Fruit fly (Drosophila melanogaster) whole organism, embryonic: ENCODE data around the gene CG13449.

ENCODE experiments used
- CG10274 ChIP-seq: fragments of 200-800 bp; sonication (Bioruptor generic); optimal IDR thresholded peaks from 3 replicates; lab custom pipeline; 2017; ENCODE audit warnings: missing biosample characterization, mild to moderate bottlenecking, missing genetic modification characterization
- CG10565 ChIP-seq: fragments of 200-800 bp; sonication (Bioruptor generic); optimal IDR thresholded peaks from 3 replicates; lab custom pipeline; 2016; ENCODE audit warnings: missing biosample characterization, mild to moderate bottlenecking, missing genetic modification characterization
- CG11247 ChIP-seq: fragments of 200-800 bp; sonication (Bioruptor generic); IDR thresholded peaks from 2 replicates; pipeline ENCODE4 v1.3.6; 2022; ENCODE audit warnings: missing biosample characterization, missing genetic modification characterization
- CG11456 ChIP-seq: fragments of 200-800 bp; sonication (Bioruptor generic); IDR thresholded peaks from 3 replicates; pipeline ENCODE4 v1.3.6; 2022; ENCODE audit warnings: missing biosample characterization, missing genetic modification characterization
- CG11560 ChIP-seq: fragments of 200-800 bp; sonication (Bioruptor generic); IDR thresholded peaks from 3 replicates; pipeline ENCODE4 v1.3.6; 2022; ENCODE audit warnings: missing biosample characterization, missing genetic modification characterization
- CG11696 ChIP-seq: fragments of 200-800 bp; sonication (Bioruptor generic); IDR thresholded peaks from 2 replicates; pipeline ENCODE4 v1.3.6; 2022; ENCODE audit warnings: missing biosample characterization, missing genetic modification characterization
- CG13123 ChIP-seq: fragments of 200-800 bp; sonication (Bioruptor generic); optimal IDR thresholded peaks from 2 replicates; lab custom pipeline; 2016; ENCODE audit warnings: missing biosample characterization, missing genetic modification characterization
- CG14014 ChIP-seq: fragments of 200-800 bp; sonication (Bioruptor generic); IDR thresholded peaks from 2 replicates; pipeline ENCODE4 v1.3.6; 2022; ENCODE audit warnings: missing biosample characterization, missing genetic modification characterization
- CG14441 ChIP-seq: fragments of 200-800 bp; sonication (Bioruptor generic); IDR thresholded peaks from 2 replicates; pipeline ENCODE4 v1.3.6; 2022; ENCODE audit warnings: missing biosample characterization, missing genetic modification characterization
- CG15479 ChIP-seq: fragments of 200-800 bp; sonication (Bioruptor generic); optimal IDR thresholded peaks from 3 replicates; lab custom pipeline; 2019; ENCODE audit warnings: missing biosample characterization, mild to moderate bottlenecking, missing genetic modification characterization, moderate library complexity
- CG15696 ChIP-seq: fragments of 200-800 bp; sonication (Bioruptor generic); optimal IDR thresholded peaks from 2 replicates; lab custom pipeline; 2019; ENCODE audit warnings: missing biosample characterization, mild to moderate bottlenecking, missing genetic modification characterization, moderate library complexity
- CG2120 ChIP-seq: fragments of 200-800 bp; sonication (Bioruptor generic); optimal IDR thresholded peaks from 3 replicates; lab custom pipeline; 2016; ENCODE audit warnings: missing biosample characterization, missing genetic modification characterization
- CG31441 ChIP-seq: fragments of 200-800 bp; sonication (Bioruptor generic); IDR thresholded peaks from 2 replicates; pipeline ENCODE4 v1.3.6; 2022; ENCODE audit warnings: missing biosample characterization, missing genetic modification characterization
- CG43689 ChIP-seq: fragments of 200-800 bp; sonication (Bioruptor generic); IDR thresholded peaks from 2 replicates; pipeline ENCODE4 v1.3.6; 2022; ENCODE audit warnings: missing biosample characterization, missing genetic modification characterization
- CG4730 ChIP-seq: fragments of 200-800 bp; sonication (Bioruptor generic); IDR thresholded peaks from 2 replicates; pipeline ENCODE4 v1.3.6; 2022; ENCODE audit warnings: missing biosample characterization, missing genetic modification characterization
- CG5245 ChIP-seq: fragments of 200-800 bp; sonication (Bioruptor generic); optimal IDR thresholded peaks from 3 replicates; lab custom pipeline; 2016; ENCODE audit warnings: missing biosample characterization, missing genetic modification characterization
- CG7786 ChIP-seq: fragments of 200-800 bp; sonication (Bioruptor generic); optimal IDR thresholded peaks from 2 replicates; lab custom pipeline; 2016; ENCODE audit warnings: missing biosample characterization, missing genetic modification characterization
- CrebB ChIP-seq: fragments of 200-800 bp; sonication (Bioruptor generic); optimal IDR thresholded peaks from 3 replicates; lab custom pipeline; 2018; ENCODE audit warnings: missing biosample characterization, mild to moderate bottlenecking, missing genetic modification characterization
- D ChIP-seq, 2 experiments: fragments of 200-800 bp in 1 of 2; fragments of >200 bp in 1 of 2; sonication (Bioruptor generic) in 1 of 2; optimal IDR thresholded peaks; 2 replicates in 1 of 2; 3 replicates in 1 of 2; lab custom pipeline; 2017; ENCODE audit warnings: mild to moderate bottlenecking in 1 of 2, missing biosample characterization in 1 of 2, missing genetic modification characterization in 1 of 2, missing genetic modification reagents in 1 of 2
- Dad ChIP-seq: fragments of 200-800 bp; sonication (Bioruptor generic); optimal IDR thresholded peaks from 3 replicates; lab custom pipeline; 2016; ENCODE audit warnings: missing biosample characterization, missing genetic modification characterization
- Kr ChIP-seq: fragments of 200-800 bp; sonication (Bioruptor generic); optimal IDR thresholded peaks from 2 replicates; lab custom pipeline; 2017; ENCODE audit warnings: missing biosample characterization, mild to moderate bottlenecking, missing genetic modification characterization
- Lim3 ChIP-seq: fragments of 200-800 bp; sonication (Bioruptor generic); IDR thresholded peaks from 2 replicates; pipeline ENCODE4 v1.3.6; 2022; ENCODE audit warnings: missing biosample characterization, missing genetic modification characterization
- Med ChIP-seq: fragments of 200-800 bp; sonication (Bioruptor generic); peaks from one replicate; lab custom pipeline; 2016; ENCODE audit warnings: missing biosample characterization, missing genetic modification characterization, mild to moderate bottlenecking, inconsistent platforms, moderate library complexity
- Mrtf ChIP-seq: fragments of 200-800 bp; sonication (Bioruptor generic); IDR thresholded peaks from 3 replicates; pipeline ENCODE4 v1.3.6; 2022; ENCODE audit warnings: missing biosample characterization, missing genetic modification characterization
- Spps ChIP-seq: fragments of 200-800 bp; sonication (Bioruptor generic); optimal IDR thresholded peaks from 2 replicates; lab custom pipeline; 2018; ENCODE audit warnings: missing biosample characterization, mild to moderate bottlenecking, missing genetic modification characterization
- Ssrp ChIP-seq: fragments of 200-800 bp; sonication (Bioruptor generic); optimal IDR thresholded peaks from 2 replicates; lab custom pipeline; 2018; ENCODE audit warnings: missing biosample characterization, mild to moderate bottlenecking, missing genetic modification characterization, moderate library complexity
- ac ChIP-seq: fragments of 200-800 bp; sonication (Bioruptor generic); optimal IDR thresholded peaks from 3 replicates; lab custom pipeline; 2017; ENCODE audit warnings: missing biosample characterization, mild to moderate bottlenecking, missing genetic modification characterization
- ap ChIP-seq: fragments of 200-800 bp; sonication (Bioruptor generic); IDR thresholded peaks from 2 replicates; pipeline ENCODE4 v1.3.6; 2022; ENCODE audit warnings: missing biosample characterization, missing genetic modification characterization
- bbx ChIP-seq: fragments of 200-800 bp; sonication (Bioruptor generic); IDR thresholded peaks from 2 replicates; pipeline ENCODE4 v1.3.6; 2022; ENCODE audit warnings: missing biosample characterization, missing genetic modification characterization; ENCODE audit not compliant: partially characterized antibody
- dm ChIP-seq: fragments of 200-800 bp; sonication (Bioruptor generic); optimal IDR thresholded peaks from 3 replicates; lab custom pipeline; 2016; ENCODE audit warnings: missing biosample characterization, missing genetic modification characterization
- dmrt11E ChIP-seq: fragments of 200-800 bp; sonication (Bioruptor generic); optimal IDR thresholded peaks from 3 replicates; lab custom pipeline; 2018; ENCODE audit warnings: missing biosample characterization, mild to moderate bottlenecking, missing genetic modification characterization, moderate library complexity
- emc ChIP-seq: fragments of 200-800 bp; sonication (Bioruptor generic); optimal IDR thresholded peaks from 2 replicates; lab custom pipeline; 2016; ENCODE audit warnings: missing biosample characterization, missing genetic modification characterization
- en ChIP-seq: fragments of 200-800 bp; sonication (Bioruptor generic); optimal IDR thresholded peaks from 2 replicates; lab custom pipeline; 2016; ENCODE audit warnings: missing biosample characterization, missing genetic modification characterization
- gce ChIP-seq: fragments of 200-800 bp; sonication (Bioruptor generic); IDR thresholded peaks from 3 replicates; pipeline ENCODE4 v1.3.6; 2022; ENCODE audit warnings: missing biosample characterization, missing genetic modification characterization
- gcm2 ChIP-seq: fragments of 200-800 bp; sonication (Bioruptor generic); optimal IDR thresholded peaks from 2 replicates; lab custom pipeline; 2016; ENCODE audit warnings: missing biosample characterization, missing genetic modification characterization
- grau ChIP-seq: fragments of 200-800 bp; optimal IDR thresholded peaks from 3 replicates; lab custom pipeline; 2019; ENCODE audit warnings: missing biosample characterization, mild to moderate bottlenecking, missing genetic modification characterization, moderate library complexity
- h ChIP-seq: fragments of >200 bp; optimal IDR thresholded peaks from 2 replicates; lab custom pipeline; 2017
- ind ChIP-seq: fragments of 200-800 bp; sonication (Bioruptor generic); optimal IDR thresholded peaks from 3 replicates; lab custom pipeline; 2016; ENCODE audit warnings: missing biosample characterization, missing genetic modification characterization
- insv ChIP-seq, 2 experiments: fragments of 200-800 bp; sonication (Bioruptor generic); optimal IDR thresholded peaks; 3 replicates each; lab custom pipeline; 2016 to 2018; ENCODE audit warnings: missing biosample characterization in 2 of 2, missing genetic modification characterization in 2 of 2
- jigr1 ChIP-seq: fragments of 200-800 bp; sonication (Bioruptor generic); IDR thresholded peaks from 3 replicates; pipeline ENCODE4 v1.3.6; 2022; ENCODE audit warnings: missing biosample characterization, missing genetic modification characterization
- lab ChIP-seq: fragments of 200-800 bp; sonication (Bioruptor generic); optimal IDR thresholded peaks from 3 replicates; lab custom pipeline; 2017; ENCODE audit warnings: missing biosample characterization, missing genetic modification characterization, mild to moderate bottlenecking, moderate library complexity, missing genetic modification reagents
- pb ChIP-seq: fragments of 200-800 bp; sonication (Bioruptor generic); optimal IDR thresholded peaks from 3 replicates; lab custom pipeline; 2016; ENCODE audit warnings: missing biosample characterization, missing genetic modification characterization
- peb ChIP-seq: fragments of 200-800 bp; sonication (Bioruptor generic); IDR thresholded peaks from 2 replicates; pipeline ENCODE4 v1.3.6; 2022; ENCODE audit warnings: missing biosample characterization, missing genetic modification characterization
- psq ChIP-seq: fragments of 200-800 bp; sonication (Bioruptor generic); optimal IDR thresholded peaks from 2 replicates; lab custom pipeline; 2017; ENCODE audit warnings: missing biosample characterization, missing genetic modification characterization
- row ChIP-seq: fragments of 200-800 bp; sonication (Bioruptor generic); IDR thresholded peaks from 3 replicates; pipeline ENCODE4 v1.3.6; 2022; ENCODE audit warnings: missing biosample characterization, missing genetic modification characterization
- shn ChIP-seq: fragments of 200-800 bp; sonication (Bioruptor generic); optimal IDR thresholded peaks from 3 replicates; lab custom pipeline; 2016; ENCODE audit warnings: missing biosample characterization, missing genetic modification characterization
- tgo ChIP-seq: fragments of 200-800 bp; sonication (Bioruptor generic); IDR thresholded peaks from 3 replicates; pipeline ENCODE4 v1.3.6; 2022; ENCODE audit warnings: missing biosample characterization, missing genetic modification characterization
- tio ChIP-seq: fragments of 200-800 bp; sonication (Bioruptor generic); optimal IDR thresholded peaks from 2 replicates; lab custom pipeline; 2017; ENCODE audit warnings: missing biosample characterization, missing genetic modification characterization, inconsistent platforms
- toy ChIP-seq: fragments of 200-800 bp; sonication (Bioruptor generic); IDR thresholded peaks from 2 replicates; pipeline ENCODE4 v1.3.6; 2022; ENCODE audit warnings: missing biosample characterization, missing genetic modification characterization
- tup ChIP-seq: fragments of 200-800 bp; sonication (Bioruptor generic); optimal IDR thresholded peaks from 2 replicates; lab custom pipeline; 2016; ENCODE audit warnings: missing biosample characterization, mild to moderate bottlenecking, missing genetic modification characterization, moderate library complexity
- tx ChIP-seq: fragments of 200-800 bp; sonication (Bioruptor generic); optimal IDR thresholded peaks from 2 replicates; lab custom pipeline; 2016; ENCODE audit warnings: missing biosample characterization, missing genetic modification characterization
- unpg ChIP-seq: fragments of 200-800 bp; sonication (Bioruptor generic); optimal IDR thresholded peaks from 3 replicates; lab custom pipeline; 2018; ENCODE audit warnings: missing biosample characterization, mild to moderate bottlenecking, missing genetic modification characterization, moderate library complexity

Gene CG13449

dm6 chr3L:15566484-15566955, 46.1 kb downstream of the CG13449 start (continued):
- TF ChIP-seq CG4730 (GFP tag; lab: Robert Waterston, UW) (no peak), dmrt11E (peak; percentile 4), CrebB (peak; percentile 90), CG11696 (peak; percentile 52; the same call in 1 of the 2 replicates), CG13123 (GFP tag; lab: Kevin White, UChicago) (peak; percentile 10), CG14441 (peak; percentile 60; the same call in 1 of the 2 replicates), CG31441 (GFP tag; lab: Robert Waterston, UW) (no peak), Mrtf (GFP tag; lab: Robert Waterston, UW) (peak; percentile 43; the same call in 1 of the 3 replicates), tio (no peak), h (lab: Kevin White, UChicago) (no peak), pb (peak; percentile 13), CG11247 (GFP tag; lab: Robert Waterston, UW) (peak; percentile 53), jigr1 (no peak), en (GFP tag; lab: Kevin White, UChicago) (peak; percentile 46), ac (GFP tag; lab: Kevin White, UChicago) (peak; percentile 55), peb (GFP tag; lab: Robert Waterston, UW) (no peak; the same call in 1 of the 2 replicates), CG10565 (GFP tag; lab: Kevin White, UChicago) (no peak), CG11560 (tag; lab: Robert Waterston, UW) (no peak), CG5245 (GFP tag; lab: Kevin White, UChicago) (no peak), tgo (GFP tag; lab: Robert Waterston, UW) (peak; percentile 30; the same call in 1 of the 3 replicates), bbx (GFP tag; lab: Robert Waterston, UW) (no peak), dm (GFP tag; lab: Kevin White, UChicago) (no peak), row (GFP tag; lab: Robert Waterston, UW) (no peak), insv (GFP tag; optimal IDR thresholded peaks at IDR 0.05; lab: Kevin White, UChicago) (peak in 1 of 2 experiments; percentile 53), Kr (peak; percentile 47), gcm2 (GFP tag; lab: Kevin White, UChicago) (no peak), unpg (GFP tag; lab: Kevin White, UChicago) (peak; percentile 64), grau (peak; percentile 48), emc (GFP tag; lab: Kevin White, UChicago) (no peak), CG10274 (GFP tag; lab: Kevin White, UChicago) (peak; percentile 45), gce (GFP tag; lab: Robert Waterston, UW) (no peak), Lim3 (no peak), tup (no peak), Med (GFP tag; lab: Kevin White, UChicago) (peak; percentile 96), CG2120 (GFP tag; lab: Kevin White, UChicago) (peak; percentile 51), lab (peak; percentile 89), Ssrp (tag; lab: Kevin White, UChicago) (no peak), CG11456 (GFP tag; lab: Robert Waterston, UW) (0 out of 3 replicates have a peak, but pooled peaks have one; percentile 67), shn (GFP tag; lab: Kevin White, UChicago) (no peak), tx (GFP tag; lab: Kevin White, UChicago) (no peak), CG15696 (peak; percentile 61), Spps (tag; lab: Kevin White, UChicago) (no peak), CG14014 (GFP tag; lab: Robert Waterston, UW) (peak; percentile 75; the same call in 1 of the 2 replicates), psq (GFP tag; lab: Kevin White, UChicago) (peak; percentile 37), toy (no peak), CG43689 (GFP tag; lab: Robert Waterston, UW) (no peak; the same call in 1 of the 2 replicates), Dad (peak; percentile 22), ind (GFP tag; lab: Kevin White, UChicago) (no peak), D (optimal IDR thresholded peaks at IDR 0.05; lab: Kevin White, UChicago) (no peak), D (GFP tag; optimal IDR thresholded peaks at IDR 0.05; lab: Kevin White, UChicago) (no peak), CG15479 (GFP tag; lab: Kevin White, UChicago) (peak; percentile 92), ap (GFP tag; lab: Robert Waterston, UW) (no peak), CG7786 (GFP tag; lab: Kevin White, UChicago) (no peak)
